Worm (Caenorhabditis elegans): ENCODE data around the gene larp-1.

The larp-1 gene

ce11 chrIII:5025136-5025629 lies 7.7 kb upstream of the larp-1 start (continued):
- TF ChIP-seq bed-2 (GFP tag; IDR thresholded peaks at IDR 0.05) = no peak
- no peak for TF ChIP-seq him-1 (tag; optimal IDR thresholded peaks at IDR 0.05)
- no peak for TF ChIP-seq ztf-25 (GFP tag; IDR thresholded peaks at IDR 0.05)
- no peak for TF ChIP-seq rpc-1 (optimal IDR thresholded peaks at IDR 0.05)
- no peak for TF ChIP-seq rpc-1 (tag; optimal IDR thresholded peaks at IDR 0.05)
- TF ChIP-seq F39B2.1 (GFP tag; IDR thresholded peaks at IDR 0.05) = 0 out of 2 replicates have a peak, but pooled peaks have one; percentile 58
- no peak for TF ChIP-seq madf-8 (GFP tag; conservative IDR thresholded peaks at IDR 0.05)
- no peak for TF ChIP-seq F57A8.1 (GFP tag; optimal IDR thresholded peaks at IDR 0.05)
- TF ChIP-seq ets-4 (GFP tag; optimal IDR thresholded peaks at IDR 0.05) = no peak
- TF ChIP-seq nfyb-1 (GFP tag; IDR thresholded peaks at IDR 0.05) = 0 out of 2 replicates have a peak, but pooled peaks have one; percentile 65
- no peak for TF ChIP-seq nfya-1 (tag; optimal IDR thresholded peaks at IDR 0.05; ENCODE audit: borderline replicate concordance, insufficient read depth)
- no peak for TF ChIP-seq rec-8 (tag; optimal IDR thresholded peaks at IDR 0.05)
- TF ChIP-seq ztf-6 (GFP tag; IDR thresholded peaks at IDR 0.05) = no peak
- no peak for TF ChIP-seq aptf-3 (GFP tag; IDR thresholded peaks at IDR 0.05)
- peak; percentile 19 for TF ChIP-seq B0261.1 (tag; optimal IDR thresholded peaks at IDR 0.05)
- TF ChIP-seq madf-6 (GFP tag; IDR thresholded peaks at IDR 0.05) = no peak; the same call in 1 of the 2 replicates
- TF ChIP-seq Y79H2A.3 (GFP tag; conservative IDR thresholded peaks at IDR 0.05) = peak; percentile 67; the same call in 1 of the 2 replicates
- TF ChIP-seq ceh-79 (tag; optimal IDR thresholded peaks at IDR 0.05) = no peak
- peak; percentile 66 for TF ChIP-seq dox-1 (GFP tag; IDR thresholded peaks at IDR 0.05)
- TF ChIP-seq T07F8.4 (tag; optimal IDR thresholded peaks at IDR 0.05) = peak; percentile 5
- TF ChIP-seq pha-4 (tag; optimal IDR thresholded peaks at IDR 0.05) = peak; percentile 2
- TF ChIP-seq unc-62 (GFP tag; optimal IDR thresholded peaks at IDR 0.05) = no peak
- TF ChIP-seq unc-130 (GFP tag; optimal IDR thresholded peaks at IDR 0.05) = no peak
- no peak for TF ChIP-seq sdz-38 (tag; optimal IDR thresholded peaks at IDR 0.05)
- no peak for TF ChIP-seq C17E4.6 (GFP tag; IDR thresholded peaks at IDR 0.05)
- no peak for TF ChIP-seq somi-1 (GFP tag; optimal IDR thresholded peaks at IDR 0.05)
- TF ChIP-seq egl-18 (GFP tag; IDR thresholded peaks at IDR 0.05) = no peak
- TF ChIP-seq lsy-27 (tag; optimal IDR thresholded peaks at IDR 0.05; ENCODE audit: borderline replicate concordance, insufficient read depth) = no peak
- TF ChIP-seq nhr-179 (tag; optimal IDR thresholded peaks at IDR 0.05) = no peak
- TF ChIP-seq Y95B8A.8 (GFP tag; IDR thresholded peaks at IDR 0.05) = peak; percentile 84
- TF ChIP-seq xnd-1 (tag; optimal IDR thresholded peaks at IDR 0.05) = no peak
- 0 out of 2 replicates have a peak, but pooled peaks have one; percentile 24 for TF ChIP-seq ceh-91 (GFP tag; IDR thresholded peaks at IDR 0.05)
- TF ChIP-seq F33H1.4 (GFP tag; IDR thresholded peaks at IDR 0.05) = peak; percentile 36; the same call in 1 of the 2 replicates
- TF ChIP-seq repo-1 (tag; optimal IDR thresholded peaks at IDR 0.05) = peak; percentile 62
- TF ChIP-seq Y56A3A.18 (GFP tag; IDR thresholded peaks at IDR 0.05) = peak; percentile 11; the same call in 1 of the 2 replicates
- no peak for TF ChIP-seq hlh-12 (tag; optimal IDR thresholded peaks at IDR 0.05)
- peak; percentile 45 for TF ChIP-seq nhr-90 (tag; optimal IDR thresholded peaks at IDR 0.05)
- TF ChIP-seq ceh-100 (GFP tag; IDR thresholded peaks at IDR 0.05) = no peak; the same call in 1 of the 2 replicates
- TF ChIP-seq hmg-1.2 (GFP tag; IDR thresholded peaks at IDR 0.05) = peak; percentile 27; the same call in 1 of the 2 replicates
- no peak for TF ChIP-seq ccch-3 (GFP tag; optimal IDR thresholded peaks at IDR 0.05)
- no peak for TF ChIP-seq ZK185.1 (tag; optimal IDR thresholded peaks at IDR 0.05; ENCODE audit: poor library complexity, severe bottlenecking)
- no peak; the same call in 1 of the 2 replicates for TF ChIP-seq egl-44 (GFP tag; IDR thresholded peaks at IDR 0.05)
- no peak for TF ChIP-seq cebp-2 (GFP tag; IDR thresholded peaks at IDR 0.05)
- no peak for TF ChIP-seq snpc-3.4 (tag; optimal IDR thresholded peaks at IDR 0.05)
- TF ChIP-seq ztf-18 (tag; optimal IDR thresholded peaks at IDR 0.05) = no peak
- TF ChIP-seq T26A5.8 (tag; optimal IDR thresholded peaks at IDR 0.05) = no peak
- TF ChIP-seq mxl-1 (tag; optimal IDR thresholded peaks at IDR 0.05) = no peak
- TF ChIP-seq mes-4 (tag; optimal IDR thresholded peaks at IDR 0.05) = no peak
- TF ChIP-seq snpc-1.3 (tag; optimal IDR thresholded peaks at IDR 0.05; ENCODE audit: insufficient read depth) = no peak
